Worm (Caenorhabditis elegans) whole organism, L4 larva: ENCODE results near the gene F46F5.1.

ENCODE experiments used
- D1046.2 ChIP-seq: fragments of 200-800 bp; sonication (Bioruptor generic); IDR thresholded peaks from 2 replicates; pipeline ENCODE4 v1.3.6; 2022; ENCODE audit warnings: missing genetic modification characterization, missing compliant biosample characterization
- F44E2.7 ChIP-seq: fragments of 200-800 bp; sonication (Bioruptor generic); IDR thresholded peaks from 2 replicates; pipeline ENCODE4 v2.1.2; 2022; ENCODE audit warnings: missing genetic modification characterization, missing compliant biosample characterization
- ZK546.5 ChIP-seq, 2 experiments: sonication (generic microtip); optimal IDR thresholded peaks; 2 replicates each; lab custom pipeline; 2017; ENCODE audit warnings: missing biosample characterization in 2 of 2, missing genetic modification characterization in 2 of 2
- attf-4 ChIP-seq: sonication (generic microtip); optimal IDR thresholded peaks from 3 replicates; lab custom pipeline; 2017; ENCODE audit warnings: missing biosample characterization, missing genetic modification characterization
- ceh-20 ChIP-seq: fragments of 200-800 bp; sonication (Bioruptor generic); IDR thresholded peaks from 2 replicates; pipeline ENCODE4 v1.3.6; 2022; ENCODE audit warnings: missing genetic modification reagents, missing genetic modification characterization, missing compliant biosample characterization
- ceh-28 ChIP-seq: fragments of 150-350 bp; optimal IDR thresholded peaks from 2 replicates; lab custom pipeline; 2014; ENCODE audit warnings: missing biosample characterization, missing genetic modification reagents, missing genetic modification characterization
- ceh-82 ChIP-seq: sonication (generic microtip); optimal IDR thresholded peaks from 2 replicates; lab custom pipeline; 2017; ENCODE audit warnings: missing biosample characterization, missing genetic modification characterization
- ces-1 ChIP-seq: fragments of 150-350 bp; sonication (generic microtip); optimal IDR thresholded peaks from 4 replicates; lab custom pipeline; 2014; ENCODE audit warnings: missing biosample characterization, missing genetic modification reagents, missing genetic modification characterization
- ctbp-1 ChIP-seq: fragments of 200-800 bp; sonication (Bioruptor generic); IDR thresholded peaks from 2 replicates; pipeline ENCODE4 v1.3.6; 2022; ENCODE audit warnings: missing genetic modification reagents, missing genetic modification characterization, missing compliant biosample characterization
- daf-19 ChIP-seq: fragments of 200-800 bp; sonication (Bioruptor generic); conservative IDR thresholded peaks from 2 replicates; pipeline ENCODE4 v1.3.6; 2022; ENCODE audit warnings: missing genetic modification characterization, missing compliant biosample characterization
- dve-1 ChIP-seq: sonication (generic microtip); optimal IDR thresholded peaks from 2 replicates; lab custom pipeline; 2017; ENCODE audit warnings: antibody characterized with exemption, mild to moderate bottlenecking, missing genetic modification characterization, missing compliant biosample characterization; ENCODE audit not compliant: insufficient read depth
- egl-27 ChIP-seq: sonication (generic microtip); optimal IDR thresholded peaks from 3 replicates; lab custom pipeline; 2017; ENCODE audit warnings: missing biosample characterization, missing genetic modification reagents, missing genetic modification characterization
- egl-43 ChIP-seq: fragments of 200-800 bp; sonication (Bioruptor generic); IDR thresholded peaks from 2 replicates; pipeline ENCODE4 v1.3.6; 2022; ENCODE audit warnings: missing genetic modification reagents, missing genetic modification characterization, missing compliant biosample characterization
- fos-1 ChIP-seq: fragments of 150-350 bp; optimal IDR thresholded peaks from 2 replicates; lab custom pipeline; 2014; ENCODE audit warnings: missing biosample characterization, missing genetic modification characterization
- lim-7 ChIP-seq: fragments of 200-800 bp; sonication (Bioruptor generic); IDR thresholded peaks from 2 replicates; pipeline ENCODE4 v1.3.6; 2022; ENCODE audit warnings: missing genetic modification characterization, missing compliant biosample characterization
- lin-13 ChIP-seq: fragments of 150-350 bp; optimal IDR thresholded peaks from 2 replicates; lab custom pipeline; 2014; ENCODE audit warnings: missing biosample characterization, missing genetic modification reagents, missing genetic modification characterization
- lin-38 ChIP-seq: fragments of 200-800 bp; sonication (Bioruptor generic); IDR thresholded peaks from 2 replicates; pipeline ENCODE4 v1.3.6; 2022; ENCODE audit warnings: missing genetic modification reagents, missing genetic modification characterization, missing compliant biosample characterization
- lir-3 ChIP-seq: sonication (generic microtip); optimal IDR thresholded peaks from 2 replicates; lab custom pipeline; 2016; ENCODE audit warnings: mild to moderate bottlenecking, missing genetic modification characterization, missing compliant biosample characterization
- mes-2 ChIP-seq: sonication (generic microtip); optimal IDR thresholded peaks from 2 replicates; lab custom pipeline; 2016; ENCODE audit warnings: missing genotype, mild to moderate bottlenecking, missing genetic modification characterization, missing compliant biosample characterization; ENCODE audit not compliant: poor library complexity, severe bottlenecking
- mxl-3 ChIP-seq: fragments of 200-800 bp; sonication (Bioruptor generic); optimal IDR thresholded peaks from 2 replicates; lab custom pipeline; 2018; ENCODE audit warnings: mild to moderate bottlenecking, missing genetic modification characterization, missing compliant biosample characterization
- nhr-102 ChIP-seq: sonication (generic microtip); optimal IDR thresholded peaks from 2 replicates; lab custom pipeline; 2016; ENCODE audit warnings: mild to moderate bottlenecking, missing genetic modification characterization, moderate library complexity, missing compliant biosample characterization
- nhr-237 ChIP-seq: sonication (generic microtip); optimal IDR thresholded peaks from 2 replicates; lab custom pipeline; 2017; ENCODE audit warnings: missing biosample characterization, missing genetic modification characterization
- nhr-28 ChIP-seq: fragments of 150-350 bp; optimal IDR thresholded peaks from 2 replicates; lab custom pipeline; 2014; ENCODE audit warnings: missing biosample characterization, missing genetic modification characterization
- nhr-77 ChIP-seq: fragments of 150-350 bp; optimal IDR thresholded peaks from 2 replicates; lab custom pipeline; 2014; ENCODE audit warnings: missing biosample characterization, missing genetic modification characterization
- pha-4 ChIP-seq, 2 experiments: fragments of 150-350 bp in 1 of 2; fragments of 200-800 bp in 1 of 2; sonication (Bioruptor generic) in 1 of 2; IDR thresholded peaks in 1 of 2; optimal IDR thresholded peaks in 1 of 2; 2 replicates each; pipeline versions ENCODE4 v1.3.6 to Lab custom; 2014 to 2022; ENCODE audit warnings: missing genetic modification characterization in 2 of 2, missing genetic modification reagents in 2 of 2, missing biosample characterization in 1 of 2, missing compliant biosample characterization in 1 of 2
- php-3 ChIP-seq: fragments of 200-800 bp; sonication (Bioruptor generic); IDR thresholded peaks from 2 replicates; pipeline ENCODE4 v1.3.6; 2022; ENCODE audit warnings: missing genetic modification reagents, missing genetic modification characterization, missing compliant biosample characterization
- saeg-2 ChIP-seq: fragments of 200-800 bp; sonication (Bioruptor generic); IDR thresholded peaks from 2 replicates; pipeline ENCODE4 v1.3.6; 2022; ENCODE audit warnings: missing genetic modification reagents, missing genetic modification characterization, missing compliant biosample characterization
- set-16 ChIP-seq: fragments of 200-800 bp; sonication (Bioruptor generic); IDR thresholded peaks from 2 replicates; pipeline ENCODE4 v1.3.6; 2022; ENCODE audit warnings: missing genetic modification reagents, missing genetic modification characterization, missing compliant biosample characterization
- tra-1 ChIP-seq: fragments of 200-800 bp; sonication (Bioruptor generic); IDR thresholded peaks from 2 replicates; pipeline ENCODE4 v1.3.6; 2022; ENCODE audit warnings: missing genetic modification reagents, missing genetic modification characterization, missing compliant biosample characterization
- unc-130 ChIP-seq: sonication (generic microtip); optimal IDR thresholded peaks from 2 replicates; lab custom pipeline; 2016; ENCODE audit warnings: missing genetic modification reagents, missing genetic modification characterization, missing compliant biosample characterization
- zip-2 ChIP-seq: fragments of 150-350 bp; optimal IDR thresholded peaks from 2 replicates; lab custom pipeline; 2014; ENCODE audit warnings: missing biosample characterization, missing genetic modification characterization
- ztf-7 ChIP-seq: fragments of 150-350 bp; optimal IDR thresholded peaks from 2 replicates; lab custom pipeline; 2014; ENCODE audit warnings: missing biosample characterization, missing genetic modification characterization

The F46F5.1 gene

DNA sequence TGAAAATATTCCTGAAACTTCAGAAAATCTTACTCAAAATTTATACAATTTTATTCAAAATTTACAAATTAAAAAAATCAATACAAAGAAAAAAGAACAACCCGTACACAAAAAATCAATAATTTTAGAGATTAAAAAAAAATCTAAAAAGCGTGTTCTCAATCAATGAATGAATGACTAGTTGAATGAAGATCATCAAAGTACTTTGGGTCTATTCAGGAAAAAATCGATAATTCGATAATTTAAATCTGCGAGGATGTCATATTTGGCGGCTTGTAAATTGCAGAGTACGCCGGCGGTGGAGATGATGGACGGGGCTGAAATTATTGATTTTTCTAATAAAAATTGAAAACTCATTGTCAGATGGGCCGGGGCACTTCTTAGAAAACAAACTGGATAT lies 35.6 kb downstream of the F46F5.1 start:
- TF ChIP-seq ceh-28 (tag; lab: Kevin White, UChicago) (peak; percentile 88), zip-2 (no peak), nhr-102 (tag; lab: Kevin White, UChicago) (no peak), nhr-237 (no peak), ctbp-1 (GFP tag; lab: Robert Waterston, UW) (no peak), lir-3 (tag; lab: Kevin White, UChicago) (no peak)

DNA sequence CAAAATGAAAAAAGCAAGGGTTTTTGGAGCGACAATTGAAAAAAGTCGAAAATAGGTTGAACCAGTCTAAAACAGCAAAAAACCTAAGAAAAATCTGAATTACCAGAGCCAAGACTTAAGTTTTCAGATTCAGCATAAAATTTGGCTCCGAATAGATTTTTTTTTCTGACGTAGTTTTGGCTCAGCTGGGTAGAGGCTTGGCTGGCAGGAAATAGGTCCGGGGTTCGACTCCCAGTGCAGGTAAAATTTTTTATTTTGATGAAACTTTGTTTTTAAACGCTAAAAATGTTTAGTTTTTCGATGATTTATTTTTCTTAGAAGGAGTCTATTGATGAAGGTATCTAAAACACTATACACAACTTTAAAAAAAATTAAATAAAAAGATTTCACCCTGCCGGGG lies 36.8 kb downstream of the F46F5.1 start:
- TF ChIP-seq ceh-82 (tag; lab: Kevin White, UChicago), result no peak
- 0 out of 2 replicates have a peak, but pooled peaks have one; percentile 15 for TF ChIP-seq pha-4 (GFP tag; IDR thresholded peaks at IDR 0.05; lab: Robert Waterston, UW)
- TF ChIP-seq pha-4 (tag; optimal IDR thresholded peaks at IDR 0.05; lab: Kevin White, UChicago), result no peak
- no peak for TF ChIP-seq ceh-20 (GFP tag; lab: Robert Waterston, UW)
- no peak for TF ChIP-seq dve-1 (tag; lab: Kevin White, UChicago)
- TF ChIP-seq ces-1 (GFP tag; lab: Kevin White, UChicago), result no peak
- TF ChIP-seq egl-43 (GFP tag; lab: Robert Waterston, UW), result no peak
- TF ChIP-seq ZK546.5 (tag; optimal IDR thresholded peaks at IDR 0.05; lab: Kevin White, UChicago), result no peak
- TF ChIP-seq lin-38 (GFP tag; lab: Robert Waterston, UW), result 0 out of 2 replicates have a peak, but pooled peaks have one; percentile 14

DNA sequence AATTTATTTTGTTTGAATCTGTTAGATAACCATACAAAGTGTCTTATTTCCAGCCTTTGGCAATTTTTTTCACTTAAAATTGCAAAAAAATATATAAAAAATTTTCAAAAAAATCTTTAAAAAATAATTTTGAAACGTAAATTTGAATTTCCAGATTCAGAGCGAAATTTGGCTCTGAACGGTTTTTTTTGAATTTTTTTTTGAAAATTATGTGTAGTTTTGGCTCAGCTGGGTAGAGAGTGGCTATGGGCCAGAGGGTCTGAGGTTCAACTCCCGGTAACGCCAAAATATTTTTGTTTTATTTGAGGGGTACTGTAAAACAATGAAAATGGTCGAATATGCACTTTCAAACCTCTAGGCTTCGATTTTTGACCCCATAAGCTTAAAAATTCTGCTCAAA lies 38.3 kb downstream of the F46F5.1 start:
- no peak for TF ChIP-seq nhr-28 (tag; lab: Kevin White, UChicago)
- no peak for TF ChIP-seq mes-2 (tag; lab: Kevin White, UChicago)
- TF ChIP-seq php-3, result no peak
- TF ChIP-seq saeg-2 (GFP tag; lab: Robert Waterston, UW), result no peak
- TF ChIP-seq D1046.2 (GFP tag; lab: Robert Waterston, UW), result no peak

DNA sequence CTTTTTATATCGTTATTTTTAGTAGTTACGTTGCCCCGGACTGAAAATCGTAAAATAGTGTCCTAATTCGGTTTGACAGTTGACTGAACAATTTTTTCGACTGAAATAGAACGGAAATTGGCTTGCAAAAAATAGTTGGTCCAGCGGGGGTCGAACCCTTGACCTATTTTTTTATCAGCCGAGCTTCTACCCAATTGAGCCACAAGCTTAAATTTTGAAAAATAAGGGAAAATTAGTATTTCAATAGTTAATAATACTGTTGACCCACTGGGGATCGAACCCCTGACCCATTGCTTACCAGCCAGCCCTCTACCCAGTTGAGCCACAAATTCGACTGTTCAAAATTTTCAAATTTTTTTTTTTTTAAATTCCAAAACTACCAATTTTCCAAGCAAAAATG lies 39.9 kb downstream of the F46F5.1 start:
- TF ChIP-seq lim-7 (0 out of 2 replicates have a peak, but pooled peaks have one; percentile 16), ztf-7 (tag; lab: Kevin White, UChicago) (no peak), lin-38 (GFP tag; lab: Robert Waterston, UW) (0 out of 2 replicates have a peak, but pooled peaks have one; percentile 18)

DNA sequence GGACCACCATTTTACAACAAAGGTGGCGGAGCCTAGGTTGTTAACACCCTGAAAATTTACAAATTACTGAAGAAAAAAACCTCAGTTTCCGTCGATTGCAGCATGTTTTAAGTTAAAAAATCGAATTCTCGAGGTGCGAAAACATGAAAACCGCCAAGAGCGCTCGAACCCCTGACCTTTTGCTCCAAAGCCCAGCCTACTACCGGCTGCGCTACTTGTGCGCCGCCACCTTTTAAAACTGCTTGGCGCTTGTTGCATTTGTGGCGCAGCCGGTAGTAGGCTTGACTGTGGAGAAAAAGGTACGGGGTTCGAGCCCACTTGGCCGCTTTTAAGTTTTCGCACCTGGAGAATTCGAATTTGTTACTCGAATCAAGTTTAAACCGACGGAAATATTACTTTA lies 41.6 kb downstream of the F46F5.1 start, which contains the start of gene snt-6:
Gene snt-6, minus strand, starts transcription at position 58 of the 400 bp plus-strand sequence.
- no peak for TF ChIP-seq unc-130
- 0 out of 2 replicates have a peak, but pooled peaks have one; percentile 44 for TF ChIP-seq F44E2.7 (GFP tag; lab: Robert Waterston, UW)
- 0 out of 2 replicates have a peak, but pooled peaks have one; percentile 7 for TF ChIP-seq lin-38 (GFP tag; lab: Robert Waterston, UW)
- no peak for TF ChIP-seq zip-2
- peak; percentile 57; the same call in 1 of the 2 replicates for TF ChIP-seq egl-43 (GFP tag; lab: Robert Waterston, UW)
- peak; percentile 34; the same call in 1 of the 2 replicates for TF ChIP-seq set-16
- TF ChIP-seq lin-13 (GFP tag; lab: Kevin White, UChicago), result no peak
- 0 out of 2 replicates have a peak, but pooled peaks have one; percentile 23 for TF ChIP-seq pha-4 (GFP tag; IDR thresholded peaks at IDR 0.05; lab: Robert Waterston, UW)
- no peak for TF ChIP-seq pha-4 (tag; optimal IDR thresholded peaks at IDR 0.05; lab: Kevin White, UChicago)

DNA sequence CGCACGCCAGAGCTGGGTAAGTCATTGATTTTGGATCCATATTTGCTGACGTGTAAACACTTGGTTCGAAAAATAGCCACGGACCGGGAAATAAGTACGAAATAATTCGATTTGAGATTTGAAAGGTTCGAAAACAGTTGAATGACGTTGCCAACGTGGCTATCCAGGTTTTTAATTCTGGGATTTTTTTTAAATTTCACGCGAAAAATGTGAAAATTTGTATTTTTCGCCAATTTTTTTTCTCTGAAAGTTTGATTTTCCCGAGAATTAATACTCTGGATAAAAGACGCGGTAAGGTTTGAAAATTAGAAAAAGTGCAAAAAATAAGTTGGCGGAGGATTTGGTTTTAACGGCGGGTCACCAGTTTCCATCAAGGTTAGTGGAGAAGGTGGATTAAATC lies 50.9 kb downstream of the F46F5.1 start, which contains the start of gene fbxc-48:
Gene fbxc-48, minus strand, starts transcription at position 101 of the 400 bp plus-strand sequence.
- TF ChIP-seq fos-1 (tag; lab: Kevin White, UChicago), result no peak
- TF ChIP-seq attf-4 (tag; lab: Kevin White, UChicago), result no peak
- TF ChIP-seq tra-1 (GFP tag; lab: Robert Waterston, UW), result no peak
- no peak for TF ChIP-seq egl-27 (tag; lab: Kevin White, UChicago)
- no peak for TF ChIP-seq set-16
- TF ChIP-seq nhr-77, result no peak
- no peak for TF ChIP-seq daf-19 (GFP tag; lab: Robert Waterston, UW)
- TF ChIP-seq ctbp-1 (GFP tag; lab: Robert Waterston, UW), result no peak
- TF ChIP-seq ceh-82 (tag; lab: Kevin White, UChicago), result no peak
- no peak for TF ChIP-seq mxl-3 (GFP tag; lab: Kevin White, UChicago)
- TF ChIP-seq, all 104 proteins: peak for 0
